Fruit fly (Drosophila melanogaster) whole organism, embryonic: ENCODE results near the gene CG10730.

Source experiments
- CG1024 ChIP-seq: fragments of 200-800 bp; sonication (Bioruptor generic); IDR thresholded peaks from 2 replicates; pipeline ENCODE4 v1.3.6; 2022; ENCODE audit warnings: missing biosample characterization, missing genetic modification characterization
- CG10267 ChIP-seq: fragments of 200-800 bp; sonication (Bioruptor generic); optimal IDR thresholded peaks from 2 replicates; lab custom pipeline; 2018; ENCODE audit warnings: missing biosample characterization, mild to moderate bottlenecking, missing genetic modification characterization, moderate library complexity
- CG10366 ChIP-seq: fragments of 200-800 bp; sonication (Bioruptor generic); IDR thresholded peaks from 2 replicates; pipeline ENCODE4 v1.3.6; 2022; ENCODE audit warnings: missing biosample characterization, missing genetic modification characterization
- CG12155 ChIP-seq: fragments of 200-800 bp; sonication (Bioruptor generic); optimal IDR thresholded peaks from 3 replicates; lab custom pipeline; 2016; ENCODE audit warnings: missing biosample characterization, missing genetic modification characterization
- CG12391 ChIP-seq: fragments of 200-800 bp; sonication (Bioruptor generic); optimal IDR thresholded peaks from 3 replicates; lab custom pipeline; 2018; ENCODE audit warnings: missing biosample characterization, mild to moderate bottlenecking, missing genetic modification characterization, moderate library complexity
- CG14965 ChIP-seq: fragments of 200-800 bp; sonication (Bioruptor generic); optimal IDR thresholded peaks from 2 replicates; lab custom pipeline; 2016; ENCODE audit warnings: missing biosample characterization, missing genetic modification characterization, borderline replicate concordance
- CG15073 ChIP-seq: fragments of 200-800 bp; sonication (Bioruptor generic); optimal IDR thresholded peaks from 2 replicates; lab custom pipeline; 2016; ENCODE audit warnings: missing biosample characterization, missing genetic modification characterization
- CG15601 ChIP-seq: fragments of 200-800 bp; sonication (Bioruptor generic); optimal IDR thresholded peaks from 3 replicates; lab custom pipeline; 2019; ENCODE audit warnings: missing biosample characterization, mild to moderate bottlenecking, missing genetic modification characterization, moderate library complexity
- CG15696 ChIP-seq: fragments of 200-800 bp; sonication (Bioruptor generic); optimal IDR thresholded peaks from 2 replicates; lab custom pipeline; 2019; ENCODE audit warnings: missing biosample characterization, mild to moderate bottlenecking, missing genetic modification characterization, moderate library complexity
- CG16779 ChIP-seq: fragments of 200-800 bp; sonication (Bioruptor generic); IDR thresholded peaks from 2 replicates; pipeline ENCODE4 v1.3.6; 2022; ENCODE audit warnings: missing biosample characterization, missing genetic modification characterization
- CG17186 ChIP-seq: fragments of 200-800 bp; sonication (Bioruptor generic); optimal IDR thresholded peaks from 3 replicates; lab custom pipeline; 2017; ENCODE audit warnings: missing biosample characterization, missing genetic modification reagents, missing genetic modification characterization
- CG17361 ChIP-seq: fragments of 200-800 bp; sonication (Bioruptor generic); IDR thresholded peaks from 3 replicates; pipeline ENCODE4 v1.3.6; 2022; ENCODE audit warnings: missing biosample characterization, missing genetic modification characterization
- CG18764 ChIP-seq: fragments of 200-800 bp; sonication (Bioruptor generic); optimal IDR thresholded peaks from 3 replicates; lab custom pipeline; 2016; ENCODE audit warnings: missing biosample characterization, missing genetic modification characterization
- CG2889 ChIP-seq: fragments of 200-800 bp; sonication (Bioruptor generic); IDR thresholded peaks from 3 replicates; pipeline ENCODE4 v1.3.6; 2022; ENCODE audit warnings: missing biosample characterization, missing genetic modification characterization
- CG30431 ChIP-seq: fragments of 200-800 bp; sonication (Bioruptor generic); optimal IDR thresholded peaks from 2 replicates; lab custom pipeline; 2017; ENCODE audit warnings: missing biosample characterization, missing genetic modification characterization
- CG32532 ChIP-seq: fragments of 200-800 bp; sonication (Bioruptor generic); IDR thresholded peaks from 2 replicates; pipeline ENCODE4 v1.3.6; 2022; ENCODE audit warnings: missing biosample characterization, missing genetic modification characterization
- CG32767 ChIP-seq: fragments of 200-800 bp; sonication (Bioruptor generic); IDR thresholded peaks from 2 replicates; pipeline ENCODE4 v1.3.6; 2022; ENCODE audit warnings: missing biosample characterization, missing genetic modification characterization
- CG33213 ChIP-seq: fragments of 200-800 bp; sonication (Bioruptor generic); optimal IDR thresholded peaks from 3 replicates; lab custom pipeline; 2016; ENCODE audit warnings: missing biosample characterization, missing genetic modification characterization
- CG33557 ChIP-seq: fragments of 200-800 bp; sonication (Bioruptor generic); optimal IDR thresholded peaks from 2 replicates; lab custom pipeline; 2019; ENCODE audit warnings: missing biosample characterization, mild to moderate bottlenecking, missing genetic modification characterization, moderate library complexity
- CG3407 ChIP-seq: fragments of 200-800 bp; sonication (Bioruptor generic); optimal IDR thresholded peaks from 2 replicates; lab custom pipeline; 2018; ENCODE audit warnings: missing biosample characterization, mild to moderate bottlenecking, missing genetic modification characterization
- CG3847 ChIP-seq: fragments of 200-800 bp; sonication (Bioruptor generic); IDR thresholded peaks from 2 replicates; pipeline ENCODE4 v1.3.6; 2022; ENCODE audit warnings: missing biosample characterization, missing genetic modification characterization
- CG4360 ChIP-seq: fragments of 200-800 bp; sonication (Bioruptor generic); IDR thresholded peaks from 2 replicates; pipeline ENCODE4 v1.3.6; 2022; ENCODE audit warnings: missing biosample characterization, missing genetic modification characterization
- CG43689 ChIP-seq: fragments of 200-800 bp; sonication (Bioruptor generic); IDR thresholded peaks from 2 replicates; pipeline ENCODE4 v1.3.6; 2022; ENCODE audit warnings: missing biosample characterization, missing genetic modification characterization
- CG4404 ChIP-seq: fragments of 200-800 bp; sonication (Bioruptor generic); IDR thresholded peaks from 2 replicates; pipeline ENCODE4 v1.3.6; 2022; ENCODE audit warnings: missing biosample characterization, missing genetic modification characterization
- CG6272 ChIP-seq: fragments of 200-800 bp; sonication (Bioruptor generic); IDR thresholded peaks from 2 replicates; pipeline ENCODE4 v1.3.6; 2022; ENCODE audit warnings: missing biosample characterization, missing genetic modification characterization
- CTCF ChIP-seq: fragments of 200-800 bp; sonication (Bioruptor generic); optimal IDR thresholded peaks from 2 replicates; lab custom pipeline; 2017; ENCODE audit warnings: missing biosample characterization, mild to moderate bottlenecking, missing genetic modification characterization, moderate library complexity
- Camta ChIP-seq: fragments of 200-800 bp; sonication (Bioruptor generic); optimal IDR thresholded peaks from 2 replicates; lab custom pipeline; 2016; ENCODE audit warnings: missing biosample characterization, missing genetic modification characterization
- Dad ChIP-seq: fragments of 200-800 bp; sonication (Bioruptor generic); optimal IDR thresholded peaks from 3 replicates; lab custom pipeline; 2016; ENCODE audit warnings: missing biosample characterization, missing genetic modification characterization
- Dp ChIP-seq: fragments of 200-800 bp; sonication (Bioruptor generic); optimal IDR thresholded peaks from 2 replicates; lab custom pipeline; 2018; ENCODE audit warnings: missing biosample characterization, mild to moderate bottlenecking, missing genetic modification characterization, moderate library complexity
- H15 ChIP-seq: fragments of 200-800 bp; sonication (Bioruptor generic); IDR thresholded peaks from 3 replicates; pipeline ENCODE4 v1.3.6; 2022; ENCODE audit warnings: missing biosample characterization, missing genetic modification characterization
- Hr51 ChIP-seq, 2 experiments: fragments of 200-800 bp; sonication (Bioruptor generic); optimal IDR thresholded peaks; 2 replicates in 1 of 2; 3 replicates in 1 of 2; lab custom pipeline; 2016 to 2018; ENCODE audit warnings: missing biosample characterization in 2 of 2, missing genetic modification characterization in 2 of 2, mild to moderate bottlenecking in 1 of 2, moderate library complexity in 1 of 2
- Kr ChIP-seq: fragments of 200-800 bp; sonication (Bioruptor generic); optimal IDR thresholded peaks from 2 replicates; lab custom pipeline; 2017; ENCODE audit warnings: missing biosample characterization, mild to moderate bottlenecking, missing genetic modification characterization
- Lhr ChIP-seq: fragments of 200-800 bp; sonication (Bioruptor generic); optimal IDR thresholded peaks from 3 replicates; lab custom pipeline; 2017; ENCODE audit warnings: mild to moderate bottlenecking, missing biosample characterization, missing genetic modification reagents, missing genetic modification characterization
- Oaz ChIP-seq: fragments of 200-800 bp; sonication (Bioruptor generic); IDR thresholded peaks from 2 replicates; pipeline ENCODE4 v1.3.6; 2022; ENCODE audit warnings: missing biosample characterization, missing genetic modification characterization
- Pdp1 ChIP-seq, 2 experiments: fragments of 200-800 bp; sonication (Bioruptor generic); optimal IDR thresholded peaks; 3 replicates each; lab custom pipeline; 2016; ENCODE audit warnings: missing biosample characterization in 2 of 2, missing genetic modification characterization in 2 of 2, mild to moderate bottlenecking in 1 of 2, moderate library complexity in 1 of 2
- Poxn ChIP-seq: fragments of 200-800 bp; sonication (Bioruptor generic); IDR thresholded peaks from 2 replicates; pipeline ENCODE4 v1.3.6; 2022; ENCODE audit warnings: missing biosample characterization, missing genetic modification characterization
- Spps ChIP-seq: fragments of 200-800 bp; sonication (Bioruptor generic); optimal IDR thresholded peaks from 2 replicates; lab custom pipeline; 2018; ENCODE audit warnings: missing biosample characterization, mild to moderate bottlenecking, missing genetic modification characterization
- amos ChIP-seq: fragments of 200-800 bp; sonication (Bioruptor generic); IDR thresholded peaks from 2 replicates; pipeline ENCODE4 v1.3.6; 2022; ENCODE audit warnings: missing biosample characterization, missing genetic modification characterization; ENCODE audit not compliant: partially characterized antibody
- emc ChIP-seq: fragments of 200-800 bp; sonication (Bioruptor generic); optimal IDR thresholded peaks from 2 replicates; lab custom pipeline; 2016; ENCODE audit warnings: missing biosample characterization, missing genetic modification characterization
- gsb ChIP-seq: fragments of 200-800 bp; sonication (Bioruptor generic); IDR thresholded peaks from 2 replicates; pipeline ENCODE4 v1.3.6; 2022; ENCODE audit warnings: missing biosample characterization, missing genetic modification characterization
- hth ChIP-seq: fragments of >200 bp; optimal IDR thresholded peaks from 2 replicates; lab custom pipeline; 2017; ENCODE audit warnings: inconsistent platforms
- insv ChIP-seq, 2 experiments: fragments of 200-800 bp; sonication (Bioruptor generic); optimal IDR thresholded peaks; 3 replicates each; lab custom pipeline; 2016 to 2018; ENCODE audit warnings: missing biosample characterization in 2 of 2, missing genetic modification characterization in 2 of 2
- kah ChIP-seq: fragments of 200-800 bp; sonication (Bioruptor generic); optimal IDR thresholded peaks from 2 replicates; lab custom pipeline; 2018; ENCODE audit warnings: missing biosample characterization, mild to moderate bottlenecking, missing genetic modification characterization
- lov ChIP-seq, 2 experiments: fragments of 200-800 bp in 1 of 2; fragments of >200 bp in 1 of 2; sonication (Bioruptor generic) in 1 of 2; IDR thresholded peaks in 1 of 2; optimal IDR thresholded peaks in 1 of 2; 2 replicates in 1 of 2; 3 replicates in 1 of 2; pipeline versions ENCODE4 v1.3.6 to Lab custom; 2017 to 2022; ENCODE audit warnings: missing biosample characterization in 1 of 2, missing genetic modification characterization in 1 of 2
- mam ChIP-seq: fragments of 200-800 bp; sonication (Bioruptor generic); optimal IDR thresholded peaks from 3 replicates; lab custom pipeline; 2016; ENCODE audit warnings: missing biosample characterization, missing genetic modification characterization
- ranshi ChIP-seq: fragments of 200-800 bp; sonication (Bioruptor generic); IDR thresholded peaks from 2 replicates; pipeline ENCODE4 v1.3.6; 2022; ENCODE audit warnings: missing biosample characterization, missing genetic modification characterization
- repo ChIP-seq: fragments of 200-800 bp; sonication (Bioruptor generic); optimal IDR thresholded peaks from 2 replicates; lab custom pipeline; 2016; ENCODE audit warnings: missing biosample characterization, missing genetic modification characterization
- sens ChIP-seq: fragments of 200-800 bp; sonication (Bioruptor generic); peaks from one replicate; lab custom pipeline; 2016; ENCODE audit warnings: missing biosample characterization, missing genetic modification characterization
- sens-2 ChIP-seq: fragments of 200-800 bp; sonication (Bioruptor generic); IDR thresholded peaks from 2 replicates; pipeline ENCODE4 v1.3.6; 2022; ENCODE audit warnings: missing biosample characterization, missing genetic modification characterization
- sob ChIP-seq: fragments of 200-800 bp; sonication (Bioruptor generic); IDR thresholded peaks from 2 replicates; pipeline ENCODE4 v1.3.6; 2022; ENCODE audit warnings: missing biosample characterization, missing genetic modification characterization
- tll ChIP-seq, 2 experiments: fragments of 200-800 bp in 1 of 2; fragments of >200 bp in 1 of 2; sonication (Bioruptor generic) in 1 of 2; optimal IDR thresholded peaks; 2 replicates each; lab custom pipeline; 2017 to 2019; ENCODE audit warnings: missing biosample characterization in 2 of 2, missing genetic modification characterization in 2 of 2, mild to moderate bottlenecking in 1 of 2, moderate library complexity in 1 of 2
- wek ChIP-seq: fragments of 200-800 bp; sonication (Bioruptor generic); optimal IDR thresholded peaks from 3 replicates; lab custom pipeline; 2018; ENCODE audit warnings: missing biosample characterization, mild to moderate bottlenecking, missing genetic modification characterization, moderate library complexity

The CG10730 gene

DNA sequence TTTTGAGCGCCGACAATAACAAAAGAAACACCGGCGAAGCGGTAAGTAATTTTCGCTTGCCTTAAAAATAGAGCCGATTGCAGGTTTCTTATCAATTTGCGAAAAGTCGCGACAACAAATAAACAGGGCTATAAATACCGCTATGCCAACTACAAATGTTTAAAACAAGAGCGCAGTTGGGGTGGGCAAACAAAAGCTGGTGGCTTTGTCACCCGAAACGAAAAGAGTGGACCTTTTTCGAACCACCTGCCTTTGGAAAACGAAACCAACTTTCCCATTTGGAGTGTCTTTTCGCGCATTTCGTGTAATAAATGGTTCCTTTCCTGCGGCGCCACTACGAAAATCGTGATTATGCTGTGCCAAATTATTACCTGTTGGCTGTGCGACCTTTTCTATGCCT lies 26.2 kb upstream of the CG10730 start (continued):
- TF ChIP-seq lov (optimal IDR thresholded peaks at IDR 0.05; lab: Kevin White, UChicago): no peak
- TF ChIP-seq lov (GFP tag; IDR thresholded peaks at IDR 0.05; lab: Robert Waterston, UW): no peak
- no peak for TF ChIP-seq CG18764 (GFP tag; lab: Kevin White, UChicago)
- TF ChIP-seq Hr51 (GFP tag; optimal IDR thresholded peaks at IDR 0.05; lab: Kevin White, UChicago): no peak
- TF ChIP-seq Poxn (GFP tag; lab: Robert Waterston, UW): no peak
- TF ChIP-seq CG1024 (GFP tag; lab: Robert Waterston, UW): no peak
- no peak for TF ChIP-seq CG12155 (GFP tag; lab: Kevin White, UChicago)
- no peak for TF ChIP-seq sens (GFP tag; lab: Kevin White, UChicago)
- TF ChIP-seq sob: peak; percentile 13; the same call in 1 of the 2 replicates
- no peak for TF ChIP-seq CG30431 (GFP tag; lab: Kevin White, UChicago)
- TF ChIP-seq CG32767 (GFP tag; lab: Robert Waterston, UW): no peak
- no peak for TF ChIP-seq CG17361 (GFP tag; lab: Robert Waterston, UW)
- no peak for TF ChIP-seq repo (GFP tag; lab: Kevin White, UChicago)
- no peak for TF ChIP-seq gsb (GFP tag; lab: Robert Waterston, UW)
- TF ChIP-seq CG4404 (GFP tag; lab: Robert Waterston, UW): no peak
- TF ChIP-seq sens-2 (GFP tag; lab: Robert Waterston, UW): no peak
- TF ChIP-seq Camta (GFP tag; lab: Kevin White, UChicago): no peak
- no peak for TF ChIP-seq CG10267 (tag; lab: Kevin White, UChicago)
- TF ChIP-seq Dad (GFP tag; lab: Kevin White, UChicago): no peak
- TF ChIP-seq H15 (GFP tag; lab: Robert Waterston, UW): no peak
- TF ChIP-seq insv (GFP tag; optimal IDR thresholded peaks at IDR 0.05; lab: Kevin White, UChicago): no peak
- no peak for TF ChIP-seq CG4360 (GFP tag; lab: Robert Waterston, UW)
- no peak for TF ChIP-seq CG12391 (tag; lab: Kevin White, UChicago)
- 0 out of 2 replicates have a peak, but pooled peaks have one; percentile 20 for TF ChIP-seq amos (GFP tag; lab: Robert Waterston, UW)
- TF ChIP-seq tll (GFP tag; optimal IDR thresholded peaks at IDR 0.05; lab: Kevin White, UChicago): no peak
- no peak for TF ChIP-seq Oaz
- TF ChIP-seq CTCF (GFP tag; lab: Kevin White, UChicago): peak; percentile 38
- TF ChIP-seq Pdp1 (GFP tag; optimal IDR thresholded peaks at IDR 0.05; lab: Kevin White, UChicago): no peak
- no peak for TF ChIP-seq CG3407 (GFP tag; lab: Kevin White, UChicago)
- no peak for TF ChIP-seq CG17186
- no peak for TF ChIP-seq wek (GFP tag; lab: Kevin White, UChicago)
- TF ChIP-seq CG14965: no peak
- TF ChIP-seq CG33213 (GFP tag; lab: Kevin White, UChicago): no peak
- TF ChIP-seq ranshi (GFP tag; lab: Robert Waterston, UW): no peak
- TF ChIP-seq Lhr (GFP tag; lab: Kevin White, UChicago): peak; percentile 35
- TF ChIP-seq CG2889 (GFP tag; lab: Robert Waterston, UW): no peak
- TF ChIP-seq CG6272: 0 out of 2 replicates have a peak, but pooled peaks have one; percentile 7
- no peak for TF ChIP-seq CG10366 (GFP tag; lab: Robert Waterston, UW)
- peak; percentile 61 for TF ChIP-seq Dp (GFP tag; lab: Kevin White, UChicago)
- TF ChIP-seq CG16779 (GFP tag; lab: Robert Waterston, UW): no peak
- no peak for TF ChIP-seq CG43689 (GFP tag; lab: Robert Waterston, UW)
- TF ChIP-seq CG33557: no peak
- no peak for TF ChIP-seq emc (GFP tag; lab: Kevin White, UChicago)
- no peak for TF ChIP-seq hth
- peak; percentile 73 for TF ChIP-seq kah (GFP tag; lab: Kevin White, UChicago)
- no peak for TF ChIP-seq CG15601
- no peak for TF ChIP-seq Spps
- TF ChIP-seq CG15073: no peak
- no peak for TF ChIP-seq CG15696 (tag; lab: Kevin White, UChicago)
- no peak for TF ChIP-seq Kr (GFP tag; lab: Kevin White, UChicago)
- TF ChIP-seq CG32532 (GFP tag; lab: Robert Waterston, UW): peak; percentile 39
- no peak for TF ChIP-seq CG3847 (GFP tag; lab: Robert Waterston, UW)
- peak; percentile 17 for TF ChIP-seq mam (GFP tag; lab: Kevin White, UChicago)
